Fruit fly (Drosophila melanogaster): ENCODE results near the gene CG14645.

CG14645 gene

DNA sequence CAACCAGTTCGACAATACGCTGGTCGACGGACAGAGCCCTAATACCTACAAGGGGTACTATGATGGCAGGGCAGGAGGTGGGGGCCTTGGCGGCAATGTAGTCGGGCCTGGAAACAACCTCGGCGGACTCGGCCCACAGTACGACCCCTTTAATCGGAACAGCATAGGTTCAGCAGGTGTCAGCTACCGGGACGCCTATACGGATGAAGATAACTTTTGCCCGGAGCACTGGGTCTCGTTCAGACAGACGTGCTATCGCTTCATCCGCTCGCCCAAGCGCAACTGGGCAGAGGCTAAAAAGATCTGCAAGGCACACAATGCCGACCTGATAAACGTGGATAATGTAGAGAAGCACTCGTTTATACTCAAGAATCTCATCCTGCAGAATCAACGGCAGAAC is 47.3 kb downstream of the CG14645 start:
- TF ChIP-seq CG14711 (tag; optimal IDR thresholded peaks at IDR 0.05) (no peak), CG11617 (GFP tag; optimal IDR thresholded peaks at IDR 0.05) (no peak), cic (GFP tag; optimal IDR thresholded peaks at IDR 0.05) (no peak), CG7045 (GFP tag; optimal IDR thresholded peaks at IDR 0.05) (no peak), CG5204 (GFP tag; optimal IDR thresholded peaks at IDR 0.05) (no peak), pad (GFP tag; optimal IDR thresholded peaks at IDR 0.05) (no peak), Clk (GFP tag; optimal IDR thresholded peaks at IDR 0.05) (no peak), tj (GFP tag; optimal IDR thresholded peaks at IDR 0.05) (no peak), CG1620 (GFP tag; optimal IDR thresholded peaks at IDR 0.05) (no peak), Hr96 (GFP tag; optimal IDR thresholded peaks at IDR 0.05) (no peak), CG7101 (tag; optimal IDR thresholded peaks at IDR 0.05) (no peak)

Measured in whole organism, adult.